Fruit fly (Drosophila melanogaster): ENCODE results near the gene CG13046.

The CG13046 gene

dm6 chr3L:16275391-16276017, 12.7 kb downstream of the CG13046 start:
- no peak for TF ChIP-seq noc (tag; optimal IDR thresholded peaks at IDR 0.05)

- no peak for TF ChIP-seq noc (tag; optimal IDR thresholded peaks at IDR 0.05)
Measured at dm6 chr3L:16272338-16272959, 15.8 kb downstream of the CG13046 start, which contains the start of gene CG13066. Gene CG13066, plus strand, starts transcription at chr3L:16272909.

- TF ChIP-seq noc (tag; optimal IDR thresholded peaks at IDR 0.05), result no peak
Measured at dm6 chr3L:16270802-16271332, 17.4 kb downstream of the CG13046 start, which contains the start of the genes CG34248 and CG13067. Gene CG34248, minus strand, starts transcription at chr3L:16270902. Gene CG13067, plus strand, starts transcription at chr3L:16271282.

DNA sequence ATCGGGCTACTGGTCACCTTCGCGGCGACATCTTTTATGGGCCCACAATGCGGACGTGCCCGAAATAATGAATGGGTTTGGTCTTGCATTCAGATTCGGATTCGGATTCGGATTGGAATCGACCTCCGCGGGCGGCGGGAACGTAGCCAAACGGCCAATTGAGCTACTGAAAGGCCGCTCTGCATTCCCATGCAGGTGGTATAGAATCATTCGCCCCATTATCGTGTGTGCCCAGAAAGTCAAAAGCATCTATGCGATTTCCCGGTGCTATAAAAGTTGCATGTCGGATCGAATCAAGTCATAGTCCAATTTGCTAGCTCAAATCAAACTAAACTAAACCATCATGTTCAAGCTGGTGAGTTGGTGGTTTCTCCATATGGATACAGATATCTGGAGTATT, 19.1 kb downstream of the CG13046 start, which contains the start of gene CG13068:
Gene CG13068, plus strand, starts transcription at position 301 of the 400 bp plus-strand sequence.
- no peak for TF ChIP-seq noc (tag; optimal IDR thresholded peaks at IDR 0.05)

- TF ChIP-seq noc (tag; optimal IDR thresholded peaks at IDR 0.05), result no peak
Measured at dm6 chr3L:16268106-16268733, 20.0 kb downstream of the CG13046 start, which contains the start of gene CG4950. Gene CG4950, minus strand, starts transcription at chr3L:16268156.

DNA sequence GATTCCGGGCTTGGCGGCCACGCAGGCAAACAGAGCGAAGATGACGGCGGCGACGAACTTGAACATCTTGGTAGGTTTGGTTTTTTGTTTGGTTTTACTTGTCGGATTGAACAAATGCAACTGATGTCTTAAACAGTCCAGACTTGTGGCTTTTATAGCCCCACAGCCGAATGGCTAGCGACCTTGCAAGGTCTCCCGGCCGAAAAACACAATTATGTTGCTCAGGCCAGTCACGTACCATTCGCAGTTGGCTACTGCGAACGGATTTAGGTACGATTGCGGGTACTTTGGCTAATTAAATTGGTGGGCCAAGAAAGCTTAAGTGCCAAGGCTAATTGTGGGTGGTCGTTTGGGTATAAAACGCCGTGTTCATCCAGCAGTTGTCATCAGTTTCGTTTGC, 23.2 kb downstream of the CG13046 start, which contains the start of the genes CG13051 and CG13069:
Gene CG13051, minus strand, starts transcription at position 101 of the 400 bp plus-strand sequence.
Gene CG13069, plus strand, starts transcription at position 386 of the 400 bp plus-strand sequence.
- no peak for TF ChIP-seq noc (tag; optimal IDR thresholded peaks at IDR 0.05)

- TF ChIP-seq noc (tag; optimal IDR thresholded peaks at IDR 0.05), result no peak
Measured at dm6 chr3L:16263043-16263442, 25.2 kb downstream of the CG13046 start, which contains the start of gene CG13070. Gene CG13070, plus strand, starts transcription at chr3L:16263343.

DNA sequence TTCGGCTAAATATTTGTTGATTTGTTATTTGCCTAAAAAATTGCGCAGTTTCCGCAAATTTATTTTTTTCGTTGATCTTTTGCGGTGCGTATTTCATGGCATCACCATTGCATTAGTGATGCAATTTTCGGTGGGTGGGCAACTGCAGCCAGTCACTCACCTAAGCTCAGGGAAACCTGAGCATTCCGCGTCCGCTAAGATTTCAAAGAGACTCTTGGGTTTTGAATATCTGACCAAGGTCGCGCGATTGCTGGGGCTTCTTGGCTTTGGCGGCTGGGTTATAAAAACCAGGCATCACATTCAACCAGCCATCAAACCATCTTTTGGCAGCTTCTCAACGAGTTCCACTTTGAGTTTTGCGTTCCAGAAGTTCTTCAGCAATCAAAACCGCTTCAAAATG, 25.8 kb downstream of the CG13046 start, which contains the start of gene CG13071:
Gene CG13071, plus strand, starts transcription at position 301 of the 400 bp plus-strand sequence.
- no peak for TF ChIP-seq noc (tag; optimal IDR thresholded peaks at IDR 0.05)

DNA sequence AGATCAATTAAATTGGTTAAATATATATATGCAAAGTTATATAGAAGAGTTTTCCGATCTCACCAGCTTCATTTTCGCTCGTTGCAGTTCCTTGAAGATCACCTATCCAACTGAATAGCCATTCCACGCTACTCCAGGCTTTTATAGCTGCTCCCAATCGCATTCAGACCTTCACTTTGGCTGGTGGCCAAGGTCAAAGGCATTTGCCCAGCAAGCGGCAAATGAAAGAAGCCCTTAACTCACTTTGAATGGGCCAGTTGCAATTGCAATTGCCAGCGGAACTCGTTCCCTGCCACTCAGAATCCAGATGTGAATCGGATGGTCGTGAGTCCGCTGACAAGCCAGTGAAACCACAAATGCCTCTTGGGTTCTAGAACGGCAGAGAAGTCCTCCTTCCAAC, 26.7 kb downstream of the CG13046 start, which contains the start of gene CG34247:
Gene CG34247, minus strand, starts transcription at position 101 of the 400 bp plus-strand sequence.
- no peak for TF ChIP-seq noc (tag; optimal IDR thresholded peaks at IDR 0.05)

DNA sequence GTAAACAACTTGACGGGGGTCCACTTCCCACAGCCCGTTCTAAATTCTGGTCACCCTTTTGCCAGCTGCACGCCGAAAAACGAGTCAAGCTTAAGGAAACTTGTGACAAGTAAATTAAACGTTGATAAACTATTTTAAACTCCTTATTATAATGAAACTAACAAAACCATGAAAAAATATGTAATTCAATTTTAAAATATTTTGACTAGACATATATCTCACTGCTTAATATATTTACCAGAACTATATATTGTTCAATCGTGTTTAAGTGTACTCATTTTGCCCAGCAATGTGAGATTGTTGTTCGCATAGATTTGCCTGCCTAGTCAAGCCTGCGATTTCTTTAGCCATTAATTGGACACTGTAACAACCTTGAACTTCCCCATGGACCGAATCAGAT, 28.7 kb downstream of the CG13046 start, which contains the start of gene CG13053:
Gene CG13053, minus strand, starts transcription at position 171 of the 400 bp plus-strand sequence.
- TF ChIP-seq noc (tag; optimal IDR thresholded peaks at IDR 0.05), result no peak

- TF ChIP-seq noc (tag; optimal IDR thresholded peaks at IDR 0.05), result no peak
Measured at dm6 chr3L:16257118-16257627, 31.0 kb downstream of the CG13046 start, which contains the start of gene CG13054. Gene CG13054, minus strand, starts transcription at chr3L:16257191.

DNA sequence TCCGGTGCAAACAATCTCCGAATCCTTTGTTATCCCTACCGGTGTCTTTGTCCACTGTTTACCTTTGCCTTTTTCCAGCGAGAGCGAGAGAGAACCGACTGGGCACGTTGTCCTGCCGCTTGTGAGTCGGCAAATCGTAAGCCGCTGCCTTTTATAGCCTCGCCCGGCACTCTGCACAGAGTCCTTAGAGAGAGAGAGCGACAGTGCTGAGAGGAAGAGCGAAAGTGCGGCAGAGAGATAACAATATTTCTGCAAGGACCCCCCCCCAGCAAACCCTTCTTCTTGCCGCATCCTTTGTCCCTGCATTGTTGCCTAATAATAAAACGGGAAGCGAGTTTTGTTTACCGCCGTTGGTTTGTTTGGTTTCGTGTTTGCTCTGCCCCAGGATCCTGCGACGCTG, 36.0 kb downstream of the CG13046 start, which contains the start of gene CG13055:
Gene CG13055, minus strand, starts transcription at position 101 of the 400 bp plus-strand sequence.
- no peak for TF ChIP-seq noc (tag; optimal IDR thresholded peaks at IDR 0.05)

DNA sequence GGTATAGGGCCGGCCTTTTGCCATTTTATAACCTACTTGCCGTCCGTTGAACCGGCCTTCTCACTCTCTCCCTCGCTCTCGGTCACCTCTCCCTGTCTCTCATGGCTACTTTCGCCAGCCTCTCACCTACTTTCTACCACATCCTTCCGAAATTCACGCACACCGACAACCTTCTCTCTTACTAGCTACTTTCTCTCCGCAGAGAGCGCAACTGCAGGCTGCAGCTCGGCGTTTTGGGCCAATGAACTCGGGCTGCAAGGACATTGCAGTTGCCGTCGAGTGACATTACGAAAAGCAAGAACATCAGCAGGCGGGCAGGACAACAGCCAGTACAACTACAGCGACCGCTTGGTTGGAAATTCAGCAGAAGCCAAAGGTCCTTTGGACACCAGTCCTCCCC, 46.9 kb downstream of the CG13046 start:
- no peak for TF ChIP-seq noc (tag; optimal IDR thresholded peaks at IDR 0.05)

Measured in whole organism, larva.